Fruit fly (Drosophila melanogaster) whole organism, prepupa: Measurements from ENCODE around the gene papi.

Experiments
- CG10631 ChIP-seq: fragments of 200-800 bp; sonication (Bioruptor generic); optimal IDR thresholded peaks from 2 replicates; lab custom pipeline; 2016; ENCODE audit warnings: missing biosample characterization, missing genetic modification characterization
- CG1621 ChIP-seq: fragments of 200-800 bp; sonication (Bioruptor generic); optimal IDR thresholded peaks from 3 replicates; lab custom pipeline; 2018; ENCODE audit warnings: missing biosample characterization, mild to moderate bottlenecking, missing genetic modification characterization
- CG16779 ChIP-seq: fragments of 200-800 bp; sonication (Bioruptor generic); optimal IDR thresholded peaks from 3 replicates; lab custom pipeline; 2017; ENCODE audit warnings: missing biosample characterization, mild to moderate bottlenecking, missing genetic modification characterization
- Gug ChIP-seq: fragments of 200-800 bp; sonication (Bioruptor generic); IDR thresholded peaks from 2 replicates; pipeline ENCODE4 v1.3.6; 2022; ENCODE audit warnings: missing biosample characterization, missing genetic modification characterization
- Hr39 ChIP-seq: fragments of 200-800 bp; sonication (Bioruptor generic); optimal IDR thresholded peaks from 2 replicates; lab custom pipeline; 2016; ENCODE audit warnings: missing biosample characterization, missing genetic modification characterization
- Sox102F ChIP-seq: fragments of 200-800 bp; sonication (Bioruptor generic); optimal IDR thresholded peaks from 2 replicates; lab custom pipeline; 2016; ENCODE audit warnings: missing biosample characterization, mild to moderate bottlenecking, missing genetic modification characterization
- dsx ChIP-seq: fragments of 200-800 bp; optimal IDR thresholded peaks from 3 replicates; lab custom pipeline; 2019; ENCODE audit warnings: missing biosample characterization, mild to moderate bottlenecking, missing genetic modification characterization, moderate library complexity; ENCODE audit not compliant: poor library complexity, severe bottlenecking
- fkh ChIP-seq: fragments of 200-800 bp; sonication (Bioruptor generic); optimal IDR thresholded peaks from 3 replicates; lab custom pipeline; 2017; ENCODE audit warnings: missing biosample characterization, mild to moderate bottlenecking, missing genetic modification characterization, moderate library complexity

DNA sequence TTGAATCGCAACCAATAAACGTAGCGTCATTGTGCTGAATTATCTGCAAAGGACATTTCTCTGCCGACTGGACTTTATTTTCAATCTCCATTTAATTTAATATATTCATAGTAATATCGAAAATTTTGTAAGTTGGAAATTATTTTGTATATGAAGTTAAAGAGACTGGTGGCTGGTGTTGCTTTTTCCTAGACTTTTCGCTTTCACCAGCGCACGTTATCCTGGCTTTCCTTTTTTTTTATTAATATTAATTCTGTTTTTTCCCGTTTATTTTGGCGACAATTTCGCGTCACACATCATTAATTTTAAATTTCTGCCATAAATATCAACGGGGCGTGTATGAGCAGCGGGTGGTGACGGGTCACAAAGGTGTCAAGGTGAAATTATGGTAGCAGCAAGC lies 44.7 kb downstream of the papi start, which contains the start of gene CG34049:
- TF ChIP-seq fkh = no peak
- TF ChIP-seq CG16779 (tag; lab: Kevin White, UChicago) = no peak
- TF ChIP-seq Sox102F (GFP tag; lab: Kevin White, UChicago) = no peak
- no peak for TF ChIP-seq dsx
- no peak for TF ChIP-seq CG10631 (GFP tag; lab: Kevin White, UChicago)
- no peak for TF ChIP-seq Hr39 (GFP tag; lab: Kevin White, UChicago)
- no peak for TF ChIP-seq CG1621
- no peak for TF ChIP-seq Gug
